Worm (Caenorhabditis elegans) whole organism, L1 larva: ENCODE data around the gene pct-1.

Experiments
- F16B12.6 ChIP-seq: fragments of 150-350 bp; optimal IDR thresholded peaks from 2 replicates; lab custom pipeline; 2014; ENCODE audit warnings: missing biosample characterization, missing genetic modification characterization
- Y116A8C.19 ChIP-seq: sonication (generic microtip); optimal IDR thresholded peaks from 2 replicates; lab custom pipeline; 2016; ENCODE audit warnings: missing compliant biosample characterization, missing genetic modification characterization, borderline replicate concordance
- ama-1 ChIP-seq: fragments of 150-350 bp; optimal IDR thresholded peaks from 2 replicates; lab custom pipeline; 2014
- ceh-8 ChIP-seq: fragments of 200-800 bp; sonication (Bioruptor generic); optimal IDR thresholded peaks from 2 replicates; lab custom pipeline; 2018; ENCODE audit warnings: mild to moderate bottlenecking, missing genetic modification characterization, moderate library complexity, missing compliant biosample characterization
- ceh-82 ChIP-seq, 3 experiments: fragments of 150-350 bp in 1 of 3; sonication (generic microtip) in 2 of 3; optimal IDR thresholded peaks; 2 replicates each; lab custom pipeline; 2014 to 2017; ENCODE audit warnings: missing biosample characterization in 3 of 3, missing genetic modification characterization in 3 of 3
- ces-1 ChIP-seq: fragments of 150-350 bp; optimal IDR thresholded peaks from 2 replicates; lab custom pipeline; 2014; ENCODE audit warnings: missing biosample characterization, missing genetic modification reagents, missing genetic modification characterization
- efl-3 ChIP-seq: fragments of 200-800 bp; sonication (Bioruptor generic); optimal IDR thresholded peaks from 2 replicates; lab custom pipeline; 2018; ENCODE audit warnings: mild to moderate bottlenecking, missing genetic modification characterization, missing compliant biosample characterization
- elt-2 ChIP-seq: sonication (generic microtip); optimal IDR thresholded peaks from 2 replicates; lab custom pipeline; 2016; ENCODE audit warnings: missing genetic modification characterization, mild to moderate bottlenecking, inconsistent platforms, missing compliant biosample characterization, missing genetic modification reagents
- elt-3 ChIP-seq, 6 experiments: fragments of 150-350 bp in 1 of 6; sonication (generic microtip); optimal IDR thresholded peaks; 2 replicates each; lab custom pipeline; 2017 to 2018; ENCODE audit warnings: missing biosample characterization in 6 of 6, missing genetic modification characterization in 6 of 6, inconsistent platforms in 1 of 6
- fkh-4 ChIP-seq: sonication (generic microtip); optimal IDR thresholded peaks from 2 replicates; lab custom pipeline; 2016; ENCODE audit warnings: missing compliant biosample characterization, missing genetic modification characterization, borderline replicate concordance
- fkh-8 ChIP-seq: sonication (generic microtip); optimal IDR thresholded peaks from 2 replicates; lab custom pipeline; 2016; ENCODE audit warnings: mild to moderate bottlenecking, missing genetic modification characterization, missing compliant biosample characterization
- hlh-4 ChIP-seq: sonication (generic microtip); optimal IDR thresholded peaks from 2 replicates; lab custom pipeline; 2016; ENCODE audit warnings: mild to moderate bottlenecking, missing genetic modification characterization, missing compliant biosample characterization
- hpl-2 ChIP-seq: fragments of 150-350 bp; optimal IDR thresholded peaks from 2 replicates; lab custom pipeline; 2014; ENCODE audit warnings: missing biosample characterization, missing genetic modification reagents, missing genetic modification characterization
- irx-1 ChIP-seq: sonication (generic microtip); optimal IDR thresholded peaks from 2 replicates; lab custom pipeline; 2016; ENCODE audit warnings: missing genetic modification characterization, missing compliant biosample characterization
- jun-1 ChIP-seq: fragments of 150-350 bp; optimal IDR thresholded peaks from 2 replicates; lab custom pipeline; 2014; ENCODE audit warnings: missing biosample characterization, missing genetic modification reagents, missing genetic modification characterization
- lin-15B ChIP-seq: fragments of 150-350 bp; sonication (generic microtip); optimal IDR thresholded peaks from 3 replicates; lab custom pipeline; 2014; ENCODE audit warnings: missing biosample characterization, missing genetic modification characterization
- lin-35 ChIP-seq, 2 experiments: fragments of 150-350 bp; optimal IDR thresholded peaks; 2 replicates each; lab custom pipeline; 2014; ENCODE audit warnings: missing biosample characterization in 2 of 2, missing genetic modification characterization in 2 of 2, missing genetic modification reagents in 2 of 2
- lin-39 ChIP-seq: fragments of 150-350 bp; optimal IDR thresholded peaks from 2 replicates; lab custom pipeline; 2014; ENCODE audit warnings: missing biosample characterization, missing genetic modification reagents, missing genetic modification characterization
- lir-3 ChIP-seq: sonication (generic microtip); optimal IDR thresholded peaks from 2 replicates; lab custom pipeline; 2016; ENCODE audit warnings: mild to moderate bottlenecking, missing genetic modification characterization, moderate library complexity, missing compliant biosample characterization; ENCODE audit not compliant: poor library complexity
- mef-2 ChIP-seq: fragments of 150-350 bp; optimal IDR thresholded peaks from 2 replicates; lab custom pipeline; 2014; ENCODE audit warnings: missing biosample characterization, missing genetic modification characterization
- nhr-12 ChIP-seq: sonication (generic microtip); optimal IDR thresholded peaks from 2 replicates; lab custom pipeline; 2017; ENCODE audit warnings: missing biosample characterization, missing genetic modification characterization
- nhr-20 ChIP-seq: sonication (generic microtip); optimal IDR thresholded peaks from 2 replicates; lab custom pipeline; 2016; ENCODE audit warnings: mild to moderate bottlenecking, missing genetic modification characterization, missing compliant biosample characterization
- nhr-237 ChIP-seq: fragments of 150-350 bp; optimal IDR thresholded peaks from 2 replicates; lab custom pipeline; 2014; ENCODE audit warnings: missing biosample characterization, missing genetic modification characterization
- nhr-71 ChIP-seq: sonication (generic microtip); optimal IDR thresholded peaks from 2 replicates; lab custom pipeline; 2016; ENCODE audit warnings: mild to moderate bottlenecking, missing genetic modification characterization, moderate library complexity, missing compliant biosample characterization
- nhr-77 ChIP-seq: fragments of 150-350 bp; optimal IDR thresholded peaks from 2 replicates; lab custom pipeline; 2014; ENCODE audit warnings: missing biosample characterization, missing genetic modification characterization
- nhr-85 ChIP-seq: sonication (generic microtip); peaks from one replicate; lab custom pipeline; 2016; ENCODE audit warnings: missing genetic modification characterization, inconsistent platforms, missing compliant biosample characterization
- skn-1 ChIP-seq: fragments of 150-350 bp; optimal IDR thresholded peaks from 2 replicates; lab custom pipeline; 2014; ENCODE audit warnings: missing biosample characterization, missing genetic modification characterization
- snpc-4 ChIP-seq: fragments of 150-350 bp; optimal IDR thresholded peaks from 2 replicates; lab custom pipeline; 2014; ENCODE audit warnings: missing biosample characterization, missing genetic modification characterization
- sup-37 ChIP-seq: fragments of 200-800 bp; sonication (Bioruptor generic); optimal IDR thresholded peaks from 2 replicates; lab custom pipeline; 2018; ENCODE audit warnings: mild to moderate bottlenecking, missing genetic modification characterization, missing compliant biosample characterization
- tbx-2 ChIP-seq: sonication (generic microtip); optimal IDR thresholded peaks from 2 replicates; lab custom pipeline; 2016; ENCODE audit warnings: missing genetic modification characterization, missing compliant biosample characterization
- tlp-1 ChIP-seq: fragments of 150-350 bp; optimal IDR thresholded peaks from 2 replicates; lab custom pipeline; 2014; ENCODE audit warnings: missing biosample characterization, missing genetic modification characterization
- unc-86 ChIP-seq: sonication (generic microtip); optimal IDR thresholded peaks from 2 replicates; lab custom pipeline; 2016; ENCODE audit warnings: missing genetic modification characterization, missing compliant biosample characterization
- zip-4 ChIP-seq: fragments of 200-800 bp; sonication (Bioruptor generic); optimal IDR thresholded peaks from 2 replicates; lab custom pipeline; 2018; ENCODE audit warnings: mild to moderate bottlenecking, missing genetic modification characterization, moderate library complexity, missing compliant biosample characterization
- ztf-11 ChIP-seq, 2 experiments: sonication (generic microtip); optimal IDR thresholded peaks; 2 replicates each; lab custom pipeline; 2016 to 2017; ENCODE audit warnings: missing genetic modification characterization in 2 of 2, missing biosample characterization in 1 of 2, missing compliant biosample characterization in 1 of 2
- ztf-4 ChIP-seq: fragments of 150-350 bp; optimal IDR thresholded peaks from 2 replicates; lab custom pipeline; 2014; ENCODE audit warnings: missing biosample characterization, missing genetic modification characterization

The pct-1 gene

DNA sequence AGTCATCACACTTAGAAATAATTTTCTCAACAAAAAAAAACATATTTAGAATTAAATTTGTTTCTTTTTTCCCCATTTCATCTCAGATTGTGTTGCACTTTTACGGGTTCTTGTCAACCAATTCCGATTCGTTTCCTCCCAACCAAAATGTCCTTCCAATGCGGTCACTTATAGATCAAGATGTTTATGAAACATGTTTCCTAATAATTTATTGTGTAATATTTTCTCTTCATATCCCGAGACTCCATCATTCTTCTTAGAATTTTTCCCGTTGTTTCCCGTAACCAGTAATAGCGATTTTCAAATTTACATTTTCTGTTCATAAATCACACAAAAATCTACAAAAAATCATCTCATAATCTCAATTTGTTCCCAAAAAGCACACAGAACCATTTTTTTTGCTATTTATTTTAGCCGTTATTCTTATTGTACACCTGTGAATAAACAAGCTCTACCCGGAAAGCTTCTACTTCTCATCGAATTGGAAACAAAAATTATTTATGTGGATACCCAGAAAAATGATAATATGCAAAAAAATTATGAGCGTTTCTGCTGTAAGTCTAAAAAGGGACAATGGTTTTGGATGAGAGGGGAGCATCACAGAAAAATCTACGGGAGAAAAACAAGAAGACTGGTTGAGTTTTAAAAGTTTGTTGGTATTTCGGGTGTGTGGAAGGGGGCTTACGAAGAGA is 12.3 kb downstream of the pct-1 start:
- TF ChIP-seq lir-3 (tag; lab: Kevin White, UChicago): no peak
- TF ChIP-seq nhr-85 (tag; lab: Kevin White, UChicago): peak; percentile 15
- TF ChIP-seq mef-2 (tag; lab: Kevin White, UChicago): no peak
- TF ChIP-seq, all 84 proteins: peak for 1

DNA sequence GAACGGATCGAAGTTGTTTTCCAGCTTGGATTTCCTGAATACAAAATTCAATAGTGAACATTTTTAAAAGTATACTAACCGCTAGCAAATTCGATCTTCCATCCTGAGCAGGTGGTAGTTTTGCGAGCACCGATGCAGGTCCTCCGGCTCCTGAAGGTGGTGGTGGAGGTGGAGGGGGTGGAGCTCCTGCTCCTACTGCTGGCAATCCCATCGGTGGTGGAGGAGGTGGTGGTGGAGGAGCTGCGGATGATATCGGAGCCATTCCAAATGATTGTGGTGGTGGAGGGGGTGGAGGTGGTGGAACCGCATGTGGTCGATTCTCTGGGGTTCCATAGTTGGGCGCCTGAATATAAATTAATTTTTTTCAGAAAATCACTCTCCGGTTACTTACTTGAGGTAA is 13.4 kb downstream of the pct-1 start:
- no peak for TF ChIP-seq hlh-4 (tag; lab: Kevin White, UChicago)
- no peak for TF ChIP-seq lin-35 (GFP tag; optimal IDR thresholded peaks at IDR 0.05; lab: Kevin White, UChicago)

DNA sequence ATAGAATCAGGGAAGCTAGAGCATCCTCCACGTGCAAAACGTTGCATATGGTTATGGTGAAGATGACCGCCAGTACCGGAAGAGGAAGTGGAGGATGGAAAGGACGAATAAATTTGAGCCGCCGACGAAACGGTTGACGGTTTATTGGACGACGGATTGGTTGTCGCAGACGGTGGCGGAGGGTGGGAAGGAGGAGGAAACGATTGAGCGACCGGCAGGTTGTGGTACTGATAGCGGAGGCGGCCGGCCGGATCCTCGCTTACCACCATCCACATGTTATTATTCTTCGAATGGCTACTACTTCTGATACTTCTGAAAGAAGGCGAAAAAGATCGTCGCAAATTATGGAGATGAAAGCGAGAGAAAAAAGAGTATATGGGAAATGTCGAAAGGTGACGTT is 16.6 kb downstream of the pct-1 start:
- no peak for TF ChIP-seq lin-35 (GFP tag; optimal IDR thresholded peaks at IDR 0.05; lab: Kevin White, UChicago)
- TF ChIP-seq lin-15B (tag; lab: Kevin White, UChicago): no peak
- no peak for TF ChIP-seq nhr-71 (tag; lab: Kevin White, UChicago)
- no peak for TF ChIP-seq lin-39 (tag; lab: Kevin White, UChicago)
- no peak for TF ChIP-seq zip-4
- no peak for TF ChIP-seq Y116A8C.19 (tag; lab: Kevin White, UChicago)
- TF ChIP-seq skn-1 (tag; lab: Kevin White, UChicago): no peak
- no peak for TF ChIP-seq sup-37 (GFP tag; lab: Kevin White, UChicago)
- TF ChIP-seq snpc-4 (tag; lab: Kevin White, UChicago): no peak
- TF ChIP-seq nhr-20 (tag; lab: Kevin White, UChicago): no peak

DNA sequence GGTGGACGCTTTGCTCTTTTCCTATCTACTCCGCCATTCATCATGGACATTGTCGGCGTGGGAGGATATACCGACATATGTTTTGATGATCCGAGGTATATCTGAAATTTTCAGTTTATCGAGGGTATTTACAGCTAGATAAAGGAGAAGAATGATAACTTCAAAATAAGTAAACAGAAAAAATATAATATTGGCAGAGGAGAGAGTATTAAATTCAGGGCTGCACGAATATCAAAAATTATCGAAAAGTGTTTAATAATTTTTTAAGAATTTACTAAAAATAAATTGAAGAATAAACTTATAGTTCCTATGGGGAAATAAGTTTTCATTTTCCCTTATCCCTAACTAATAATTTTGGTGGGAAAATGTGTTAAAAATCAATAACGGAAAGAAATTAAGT is 22.6 kb downstream of the pct-1 start, which contains the start of gene wsp-1:
Gene wsp-1 (minus strand): TSS at position 101 of the 400 bp plus-strand sequence.
- TF ChIP-seq nhr-237 (tag; lab: Kevin White, UChicago) (no peak), nhr-77 (tag; lab: Kevin White, UChicago) (no peak), fkh-4 (tag; lab: Kevin White, UChicago) (no peak), unc-86 (tag; lab: Kevin White, UChicago) (no peak), elt-2 (tag; lab: Kevin White, UChicago) (no peak), ztf-11 (tag; optimal IDR thresholded peaks at IDR 0.05; lab: Kevin White, UChicago) (no peak), ztf-4 (tag; lab: Kevin White, UChicago) (no peak)

DNA sequence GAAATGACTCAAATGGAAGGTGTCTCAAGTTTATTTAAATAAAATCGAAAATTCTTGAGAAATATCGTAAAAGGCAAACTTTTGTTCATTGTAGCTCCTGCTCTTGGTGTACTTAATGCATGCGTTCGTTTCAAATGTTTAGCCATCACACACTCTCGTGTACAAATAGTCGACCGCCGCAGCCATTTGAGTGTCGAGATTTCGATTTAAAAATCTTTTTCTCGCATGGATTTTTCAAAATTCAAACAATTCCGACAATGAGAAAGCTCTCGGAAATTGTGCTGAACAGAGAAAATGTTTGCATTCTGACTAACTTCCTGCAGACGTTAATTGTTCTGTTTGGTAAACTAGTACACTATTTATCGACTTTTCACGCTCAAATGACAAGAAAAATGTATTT is 23.0 kb downstream of the pct-1 start:
- no peak for TF ChIP-seq ama-1 (lab: Kevin White, UChicago)
- TF ChIP-seq elt-3 (tag; optimal IDR thresholded peaks at IDR 0.05; lab: Kevin White, UChicago): no peak
- no peak for TF ChIP-seq ces-1 (GFP tag; lab: Kevin White, UChicago)
- TF ChIP-seq ztf-11 (tag; optimal IDR thresholded peaks at IDR 0.05; lab: Kevin White, UChicago): no peak
- TF ChIP-seq nhr-20 (tag; lab: Kevin White, UChicago): no peak
- no peak for TF ChIP-seq ztf-4 (tag; lab: Kevin White, UChicago)
- no peak for TF ChIP-seq lir-3 (tag; lab: Kevin White, UChicago)
- TF ChIP-seq F16B12.6 (tag; lab: Kevin White, UChicago): no peak
- TF ChIP-seq tlp-1 (tag; lab: Kevin White, UChicago): no peak
- TF ChIP-seq ceh-8 (GFP tag; lab: Kevin White, UChicago): no peak
- TF ChIP-seq mef-2 (tag; lab: Kevin White, UChicago): no peak
- no peak for TF ChIP-seq hpl-2 (GFP tag; lab: Kevin White, UChicago)
- no peak for TF ChIP-seq Y116A8C.19 (tag; lab: Kevin White, UChicago)
- no peak for TF ChIP-seq irx-1 (tag; lab: Kevin White, UChicago)
- no peak for TF ChIP-seq nhr-12 (tag; lab: Kevin White, UChicago)
- no peak for TF ChIP-seq tbx-2 (tag; lab: Kevin White, UChicago)
- TF ChIP-seq ceh-82 (tag; optimal IDR thresholded peaks at IDR 0.05; lab: Kevin White, UChicago): no peak
- TF ChIP-seq jun-1: no peak
- no peak for TF ChIP-seq efl-3 (GFP tag; lab: Kevin White, UChicago)
- TF ChIP-seq fkh-8 (tag; lab: Kevin White, UChicago): no peak
- TF ChIP-seq, all 84 proteins: peak for 0
